Fruit fly (Drosophila melanogaster) S2 (cell line): ENCODE results near the gene Grik.

Experiments used
- CG8478 ChIP-seq: fragments of >200 bp; optimal IDR thresholded peaks from 2 replicates; lab custom pipeline; 2018
- CTCF ChIP-seq, 2 experiments: fragments of >200 bp; optimal IDR thresholded peaks; 2 replicates each; lab custom pipeline; 2018

Gene Grik

dm6 chr3R:20956875-20957874 lies 55.4 kb downstream of the Grik start:
- TF ChIP-seq CG8478 (no peak), CTCF (optimal IDR thresholded peaks at IDR 0.05; lab: Kevin White, UChicago) (no peak)
